Worm (Caenorhabditis elegans) whole organism, young adult: ENCODE measurements around the gene F59A6.12.

ENCODE experiments used
- B0336.3 ChIP-seq: fragments of 200-800 bp; sonication (Bioruptor generic); IDR thresholded peaks from 2 replicates; pipeline ENCODE4 v1.3.6; 2022; ENCODE audit warnings: missing genetic modification characterization, missing compliant biosample characterization
- C06A6.2 ChIP-seq: fragments of 200-800 bp; sonication (Bioruptor generic); conservative IDR thresholded peaks from 2 replicates; pipeline ENCODE4 v1.3.6; 2022; ENCODE audit warnings: missing genetic modification characterization, missing compliant biosample characterization
- F23B12.7 ChIP-seq: sonication (generic microtip); optimal IDR thresholded peaks from 2 replicates; lab custom pipeline; 2017; ENCODE audit warnings: missing genetic modification characterization, mild to moderate bottlenecking, missing compliant biosample characterization, antibody characterized with exemption, moderate library complexity; ENCODE audit not compliant: insufficient read depth
- F37B4.10 ChIP-seq: fragments of 200-800 bp; sonication (Bioruptor generic); IDR thresholded peaks from 2 replicates; pipeline ENCODE4 v1.3.6; 2022; ENCODE audit warnings: missing genetic modification characterization, missing compliant biosample characterization
- F52B5.7 ChIP-seq: sonication (generic microtip); optimal IDR thresholded peaks from 2 replicates; lab custom pipeline; 2016; ENCODE audit warnings: mild to moderate bottlenecking, missing genetic modification characterization, missing compliant biosample characterization
- F57C9.4 ChIP-seq: sonication (generic microtip); optimal IDR thresholded peaks from 2 replicates; lab custom pipeline; 2017; ENCODE audit warnings: mild to moderate bottlenecking, missing genetic modification characterization, missing compliant biosample characterization
- T07F8.4 ChIP-seq: sonication (generic microtip); optimal IDR thresholded peaks from 2 replicates; lab custom pipeline; 2016; ENCODE audit warnings: mild to moderate bottlenecking, missing genetic modification characterization, moderate library complexity, missing compliant biosample characterization
- Y53F4B.3 ChIP-seq: fragments of 200-800 bp; sonication (Bioruptor generic); IDR thresholded peaks from 2 replicates; pipeline ENCODE4 v1.3.6; 2022; ENCODE audit warnings: missing genetic modification reagents, missing genetic modification characterization, missing compliant biosample characterization
- cebp-1 ChIP-seq, 2 experiments: fragments of 200-800 bp in 1 of 2; sonication (Bioruptor generic) in 1 of 2; sonication (generic microtip) in 1 of 2; IDR thresholded peaks in 1 of 2; optimal IDR thresholded peaks in 1 of 2; 2 replicates each; pipeline versions ENCODE4 v1.3.6 to Lab custom; 2017 to 2022; ENCODE audit warnings: missing compliant biosample characterization in 2 of 2, missing genetic modification characterization in 2 of 2, mild to moderate bottlenecking in 1 of 2, missing genetic modification reagents in 1 of 2, moderate library complexity in 1 of 2
- dpl-1 ChIP-seq: fragments of 150-350 bp; optimal IDR thresholded peaks from 2 replicates; lab custom pipeline; 2014; ENCODE audit warnings: missing biosample characterization, missing genetic modification reagents, missing genetic modification characterization
- egl-18 ChIP-seq: fragments of 200-800 bp; sonication (Bioruptor generic); IDR thresholded peaks from 2 replicates; pipeline ENCODE4 v1.3.6; 2022; ENCODE audit warnings: missing genetic modification reagents, missing genetic modification characterization, missing compliant biosample characterization
- egl-44 ChIP-seq: fragments of 200-800 bp; sonication (Bioruptor generic); IDR thresholded peaks from 2 replicates; pipeline ENCODE4 v1.3.6; 2022; ENCODE audit warnings: missing genetic modification reagents, missing genetic modification characterization, missing compliant biosample characterization
- hmg-1.2 ChIP-seq: fragments of 200-800 bp; sonication (Bioruptor generic); IDR thresholded peaks from 2 replicates; pipeline ENCODE4 v1.3.6; 2022; ENCODE audit warnings: missing genetic modification reagents, missing genetic modification characterization, missing compliant biosample characterization
- hsf-1 ChIP-seq: fragments of 200-800 bp; sonication (Bioruptor generic); IDR thresholded peaks from 2 replicates; pipeline ENCODE4 v1.3.6; 2022; ENCODE audit warnings: missing genetic modification reagents, missing genetic modification characterization, missing compliant biosample characterization
- let-526 ChIP-seq: fragments of 200-800 bp; sonication (Bioruptor generic); IDR thresholded peaks from 2 replicates; pipeline ENCODE4 v1.3.6; 2022; ENCODE audit warnings: missing genetic modification reagents, missing genetic modification characterization, missing compliant biosample characterization
- lin-54 ChIP-seq: fragments of 200-800 bp; sonication (Bioruptor generic); optimal IDR thresholded peaks from 2 replicates; lab custom pipeline; 2018; ENCODE audit warnings: mild to moderate bottlenecking, missing genetic modification characterization, missing compliant biosample characterization
- lsl-1 ChIP-seq: fragments of 200-800 bp; sonication (Bioruptor generic); optimal IDR thresholded peaks from 2 replicates; lab custom pipeline; 2018; ENCODE audit warnings: mild to moderate bottlenecking, missing genetic modification characterization, moderate library complexity, missing compliant biosample characterization
- mcd-1 ChIP-seq: fragments of 200-800 bp; sonication (Bioruptor generic); IDR thresholded peaks from 2 replicates; pipeline ENCODE4 v1.3.6; 2022; ENCODE audit warnings: missing genetic modification reagents, missing genetic modification characterization, missing compliant biosample characterization
- mel-28 ChIP-seq: sonication (generic microtip); optimal IDR thresholded peaks from 2 replicates; lab custom pipeline; 2016; ENCODE audit warnings: borderline replicate concordance, mild to moderate bottlenecking, missing genetic modification characterization, missing compliant biosample characterization
- nhr-90 ChIP-seq: sonication (generic microtip); optimal IDR thresholded peaks from 2 replicates; lab custom pipeline; 2016; ENCODE audit warnings: missing genotype, mild to moderate bottlenecking, missing genetic modification characterization, missing compliant biosample characterization
- pha-4 ChIP-seq: fragments of 150-350 bp; sonication (generic microtip); optimal IDR thresholded peaks from 2 replicates; lab custom pipeline; 2014; ENCODE audit warnings: missing biosample characterization, missing genetic modification reagents, missing genetic modification characterization
- tbp1 ChIP-seq: fragments of 200-800 bp; sonication (Bioruptor generic); optimal IDR thresholded peaks from 2 replicates; lab custom pipeline; 2018; ENCODE audit warnings: mild to moderate bottlenecking, missing genetic modification characterization, missing compliant biosample characterization
- unc-62 ChIP-seq: fragments of 150-350 bp; optimal IDR thresholded peaks from 2 replicates; lab custom pipeline; 2014; ENCODE audit warnings: missing biosample characterization, missing genetic modification reagents, missing genetic modification characterization
- zfh-2 ChIP-seq: fragments of 200-800 bp; sonication (Bioruptor generic); conservative IDR thresholded peaks from 2 replicates; pipeline ENCODE4 v1.3.6; 2022; ENCODE audit warnings: missing genetic modification reagents, missing genetic modification characterization, missing compliant biosample characterization
- zim-3 ChIP-seq: sonication (generic microtip); optimal IDR thresholded peaks from 2 replicates; lab custom pipeline; 2017; ENCODE audit warnings: mild to moderate bottlenecking, missing genetic modification characterization, moderate library complexity, missing compliant biosample characterization
- ztf-18 ChIP-seq: sonication (generic microtip); optimal IDR thresholded peaks from 2 replicates; lab custom pipeline; 2016; ENCODE audit warnings: missing genotype, mild to moderate bottlenecking, missing genetic modification characterization, missing compliant biosample characterization

F59A6.12 gene

ce11 chrII:5048185-5048795 lies 36.4 kb upstream of the F59A6.12 start:
- no peak for TF ChIP-seq pha-4
- no peak for TF ChIP-seq egl-18
- TF ChIP-seq, all 124 proteins: peak for 0

ce11 chrII:5047279-5047678 lies 35.4 kb upstream of the F59A6.12 start:
- TF ChIP-seq hmg-1.2 (GFP tag; lab: Robert Waterston, UW) (peak; percentile 70; the same call in 1 of the 2 replicates), mcd-1 (GFP tag; lab: Robert Waterston, UW) (no peak), cebp-1 (GFP tag; IDR thresholded peaks at IDR 0.05; lab: Robert Waterston, UW) (no peak), cebp-1 (tag; optimal IDR thresholded peaks at IDR 0.05; lab: Kevin White, UChicago) (peak; percentile 19)
- TF ChIP-seq, all 124 proteins: peak for 2

ce11 chrII:5046209-5047200 lies 34.6 kb upstream of the F59A6.12 start:
- no peak for TF ChIP-seq T07F8.4 (tag; lab: Kevin White, UChicago)
- no peak for TF ChIP-seq zfh-2 (GFP tag; lab: Robert Waterston, UW)
- TF ChIP-seq lin-54, result no peak
- no peak for TF ChIP-seq F37B4.10
- TF ChIP-seq ztf-18 (tag; lab: Kevin White, UChicago), result no peak
- TF ChIP-seq zim-3 (tag; lab: Kevin White, UChicago), result no peak
- no peak for TF ChIP-seq F57C9.4 (tag; lab: Kevin White, UChicago)
- no peak for TF ChIP-seq nhr-90 (tag; lab: Kevin White, UChicago)
- no peak for TF ChIP-seq dpl-1 (GFP tag; lab: Kevin White, UChicago)
- TF ChIP-seq unc-62 (GFP tag; lab: Kevin White, UChicago), result no peak

- TF ChIP-seq F37B4.10 (no peak), hsf-1 (GFP tag; lab: Robert Waterston, UW) (no peak)
Measured at ce11 chrII:5042381-5042930, 30.6 kb upstream of the F59A6.12 start.

ce11 chrII:5040631-5041156 lies 28.8 kb upstream of the F59A6.12 start, which contains the start of gene F33G12.7:
TSS of gene F33G12.7 (minus strand) at chrII:5040681.
- peak; percentile 16 for TF ChIP-seq lsl-1
- no peak for TF ChIP-seq C06A6.2 (GFP tag; lab: Robert Waterston, UW)
- TF ChIP-seq F52B5.7, result no peak
- no peak for TF ChIP-seq egl-44 (GFP tag; lab: Robert Waterston, UW)
- TF ChIP-seq Y53F4B.3 (GFP tag; lab: Robert Waterston, UW), result no peak

- no peak for TF ChIP-seq tbp1 (GFP tag; lab: Kevin White, UChicago)
- no peak for TF ChIP-seq let-526 (GFP tag; lab: Robert Waterston, UW)
- no peak for TF ChIP-seq B0336.3 (GFP tag; lab: Robert Waterston, UW)
- no peak for TF ChIP-seq mel-28
- TF ChIP-seq zim-3 (tag; lab: Kevin White, UChicago), result no peak
- peak; percentile 18 for TF ChIP-seq F23B12.7 (tag; lab: Kevin White, UChicago)
Measured at ce11 chrII:5039912-5040311, 28.0 kb upstream of the F59A6.12 start, which contains the start of gene golg-2. TSS of gene golg-2 (minus strand) at chrII:5040091.
